Fruit fly (Drosophila melanogaster) whole organism, embryonic: ENCODE data around the gene fkh.

Source experiments
- Bdp1 ChIP-seq: fragments of 200-800 bp; sonication (Bioruptor generic); optimal IDR thresholded peaks from 3 replicates; lab custom pipeline; 2016; ENCODE audit warnings: missing biosample characterization, missing genetic modification characterization
- Blimp-1 ChIP-seq: fragments of 200-800 bp; sonication (Bioruptor generic); optimal IDR thresholded peaks from 3 replicates; lab custom pipeline; 2018; ENCODE audit warnings: missing biosample characterization, missing genetic modification characterization, mild to moderate bottlenecking, moderate library complexity, missing genetic modification reagents
- CG11093 ChIP-seq: fragments of 200-800 bp; sonication (Bioruptor generic); IDR thresholded peaks from 3 replicates; pipeline ENCODE4 v1.3.6; 2022; ENCODE audit warnings: missing biosample characterization, missing genetic modification characterization
- CG11247 ChIP-seq: fragments of 200-800 bp; sonication (Bioruptor generic); IDR thresholded peaks from 2 replicates; pipeline ENCODE4 v1.3.6; 2022; ENCODE audit warnings: missing biosample characterization, missing genetic modification characterization
- CG11560 ChIP-seq: fragments of 200-800 bp; sonication (Bioruptor generic); IDR thresholded peaks from 3 replicates; pipeline ENCODE4 v1.3.6; 2022; ENCODE audit warnings: missing biosample characterization, missing genetic modification characterization
- CG12104 ChIP-seq: fragments of 200-800 bp; sonication (Bioruptor generic); optimal IDR thresholded peaks from 3 replicates; lab custom pipeline; 2016; ENCODE audit warnings: missing biosample characterization, missing genetic modification characterization
- CG12236 ChIP-seq: fragments of 200-800 bp; sonication (Bioruptor generic); optimal IDR thresholded peaks from 2 replicates; lab custom pipeline; 2016; ENCODE audit warnings: missing biosample characterization, missing genetic modification characterization
- CG16779 ChIP-seq: fragments of 200-800 bp; sonication (Bioruptor generic); IDR thresholded peaks from 2 replicates; pipeline ENCODE4 v1.3.6; 2022; ENCODE audit warnings: missing biosample characterization, missing genetic modification characterization
- CG17359 ChIP-seq: fragments of 200-800 bp; sonication (Bioruptor generic); optimal IDR thresholded peaks from 3 replicates; lab custom pipeline; 2018; ENCODE audit warnings: missing biosample characterization, mild to moderate bottlenecking, missing genetic modification characterization, moderate library complexity
- CG18262 ChIP-seq: fragments of 200-800 bp; optimal IDR thresholded peaks from 3 replicates; lab custom pipeline; 2019; ENCODE audit warnings: missing biosample characterization, mild to moderate bottlenecking, missing genetic modification characterization, moderate library complexity
- CG18599 ChIP-seq: fragments of 200-800 bp; sonication (Bioruptor generic); optimal IDR thresholded peaks from 3 replicates; lab custom pipeline; 2017; ENCODE audit warnings: missing biosample characterization, missing genetic modification characterization, mild to moderate bottlenecking, moderate library complexity, missing genetic modification reagents
- CG2202 ChIP-seq: fragments of 200-800 bp; sonication (Bioruptor generic); optimal IDR thresholded peaks from 2 replicates; lab custom pipeline; 2018; ENCODE audit warnings: missing biosample characterization, mild to moderate bottlenecking, missing genetic modification characterization
- CG3065 ChIP-seq: fragments of 200-800 bp; sonication (Bioruptor generic); optimal IDR thresholded peaks from 2 replicates; lab custom pipeline; 2016; ENCODE audit warnings: missing biosample characterization, missing genetic modification characterization
- CG33213 ChIP-seq: fragments of 200-800 bp; sonication (Bioruptor generic); optimal IDR thresholded peaks from 3 replicates; lab custom pipeline; 2016; ENCODE audit warnings: missing biosample characterization, missing genetic modification characterization
- CG4707 ChIP-seq: fragments of 200-800 bp; sonication (Bioruptor generic); optimal IDR thresholded peaks from 2 replicates; lab custom pipeline; 2018; ENCODE audit warnings: missing biosample characterization, mild to moderate bottlenecking, missing genetic modification characterization, moderate library complexity
- CG7556 ChIP-seq: fragments of 200-800 bp; sonication (Bioruptor generic); optimal IDR thresholded peaks from 2 replicates; lab custom pipeline; 2017; ENCODE audit warnings: missing biosample characterization, mild to moderate bottlenecking, missing genetic modification characterization
- CG7987 ChIP-seq: fragments of 200-800 bp; sonication (Bioruptor generic); optimal IDR thresholded peaks from 2 replicates; lab custom pipeline; 2018; ENCODE audit warnings: missing biosample characterization, mild to moderate bottlenecking, missing genetic modification characterization, moderate library complexity
- CG8281 ChIP-seq: fragments of 200-800 bp; sonication (Bioruptor generic); optimal IDR thresholded peaks from 2 replicates; lab custom pipeline; 2018; ENCODE audit warnings: missing biosample characterization, mild to moderate bottlenecking, missing genetic modification characterization, moderate library complexity
- CG8290 ChIP-seq, 3 experiments: fragments of 200-800 bp; sonication (Bioruptor generic); optimal IDR thresholded peaks; 2 replicates each; lab custom pipeline; 2016 to 2019; ENCODE audit warnings: missing biosample characterization in 3 of 3, missing genetic modification characterization in 3 of 3, mild to moderate bottlenecking in 2 of 3, moderate library complexity in 1 of 3
- E2f2 ChIP-seq: fragments of 200-800 bp; sonication (Bioruptor generic); IDR thresholded peaks from 2 replicates; pipeline ENCODE4 v1.3.6; 2022; ENCODE audit warnings: missing biosample characterization, missing genetic modification characterization
- Fer3 ChIP-seq: fragments of 200-800 bp; sonication (Bioruptor generic); optimal IDR thresholded peaks from 2 replicates; lab custom pipeline; 2018; ENCODE audit warnings: missing biosample characterization, mild to moderate bottlenecking, missing genetic modification characterization, moderate library complexity
- HLH3B ChIP-seq: fragments of 200-800 bp; sonication (Bioruptor generic); IDR thresholded peaks from 2 replicates; pipeline ENCODE4 v1.3.6; 2022; ENCODE audit warnings: missing biosample characterization, missing genetic modification characterization
- Hmr ChIP-seq: fragments of 200-800 bp; sonication (Bioruptor generic); optimal IDR thresholded peaks from 3 replicates; lab custom pipeline; 2017; ENCODE audit warnings: mild to moderate bottlenecking, missing biosample characterization, missing genetic modification reagents, missing genetic modification characterization
- Hr51 ChIP-seq, 2 experiments: fragments of 200-800 bp; sonication (Bioruptor generic); optimal IDR thresholded peaks; 2 replicates in 1 of 2; 3 replicates in 1 of 2; lab custom pipeline; 2016 to 2018; ENCODE audit warnings: missing biosample characterization in 2 of 2, missing genetic modification characterization in 2 of 2, mild to moderate bottlenecking in 1 of 2, moderate library complexity in 1 of 2
- Mes4 ChIP-seq: fragments of 200-800 bp; sonication (Bioruptor generic); optimal IDR thresholded peaks from 2 replicates; lab custom pipeline; 2016; ENCODE audit warnings: missing biosample characterization, missing genetic modification characterization
- Myb ChIP-seq: fragments of 200-800 bp; sonication (Bioruptor generic); optimal IDR thresholded peaks from 2 replicates; lab custom pipeline; 2016; ENCODE audit warnings: missing biosample characterization, missing genetic modification characterization
- NK7.1 ChIP-seq: fragments of 200-800 bp; sonication (Bioruptor generic); optimal IDR thresholded peaks from 3 replicates; lab custom pipeline; 2016; ENCODE audit warnings: missing biosample characterization, missing genetic modification characterization
- Sin3A ChIP-seq: fragments of >200 bp; optimal IDR thresholded peaks from 2 replicates; lab custom pipeline; 2018
- Sox102F ChIP-seq: fragments of 200-800 bp; sonication (Bioruptor generic); optimal IDR thresholded peaks from 2 replicates; lab custom pipeline; 2018; ENCODE audit warnings: missing biosample characterization, mild to moderate bottlenecking, missing genetic modification characterization, moderate library complexity
- Spps ChIP-seq: fragments of 200-800 bp; sonication (Bioruptor generic); optimal IDR thresholded peaks from 2 replicates; lab custom pipeline; 2018; ENCODE audit warnings: missing biosample characterization, mild to moderate bottlenecking, missing genetic modification characterization
- Stat92E ChIP-seq, 3 experiments: fragments of >200 bp in 2 of 3; fragments of 200-800 bp in 1 of 3; sonication (Bioruptor generic) in 1 of 3; optimal IDR thresholded peaks; 2 replicates each; lab custom pipeline; 2017 to 2019; ENCODE audit warnings: missing biosample characterization in 3 of 3, missing genetic modification characterization in 3 of 3, mild to moderate bottlenecking in 1 of 3, moderate library complexity in 1 of 3
- Taf1 ChIP-seq: fragments of 200-800 bp; sonication (Bioruptor generic); IDR thresholded peaks from 2 replicates; pipeline ENCODE4 v1.3.6; 2022; ENCODE audit warnings: missing biosample characterization, missing genetic modification characterization
- Vsx1 ChIP-seq: fragments of 200-800 bp; sonication (Bioruptor generic); optimal IDR thresholded peaks from 2 replicates; lab custom pipeline; 2017; ENCODE audit warnings: missing biosample characterization, mild to moderate bottlenecking, missing genetic modification characterization, missing genetic modification reagents
- Xrp1 ChIP-seq: fragments of 200-800 bp; sonication (Bioruptor generic); IDR thresholded peaks from 2 replicates; pipeline ENCODE4 v1.3.6; 2022; ENCODE audit warnings: missing biosample characterization, missing genetic modification characterization
- crc ChIP-seq: fragments of 200-800 bp; sonication (Bioruptor generic); optimal IDR thresholded peaks from 2 replicates; lab custom pipeline; 2016; ENCODE audit warnings: missing biosample characterization, missing genetic modification characterization
- dmrt11E ChIP-seq: fragments of 200-800 bp; sonication (Bioruptor generic); optimal IDR thresholded peaks from 3 replicates; lab custom pipeline; 2018; ENCODE audit warnings: missing biosample characterization, mild to moderate bottlenecking, missing genetic modification characterization, moderate library complexity
- dpn ChIP-seq, 2 experiments: fragments of 200-800 bp; sonication (Bioruptor generic); optimal IDR thresholded peaks; 3 replicates each; lab custom pipeline; 2016; ENCODE audit warnings: missing biosample characterization in 2 of 2, missing genetic modification characterization in 2 of 2
- emc ChIP-seq: fragments of 200-800 bp; sonication (Bioruptor generic); optimal IDR thresholded peaks from 2 replicates; lab custom pipeline; 2016; ENCODE audit warnings: missing biosample characterization, missing genetic modification characterization
- ems ChIP-seq: fragments of 200-800 bp; sonication (Bioruptor generic); optimal IDR thresholded peaks from 3 replicates; lab custom pipeline; 2016; ENCODE audit warnings: missing biosample characterization, missing genetic modification characterization
- gem ChIP-seq: fragments of 200-800 bp; sonication (Bioruptor generic); optimal IDR thresholded peaks from 2 replicates; lab custom pipeline; 2019; ENCODE audit warnings: missing biosample characterization, mild to moderate bottlenecking, missing genetic modification characterization, moderate library complexity
- gfzf ChIP-seq: fragments of 200-800 bp; sonication (Bioruptor generic); optimal IDR thresholded peaks from 2 replicates; lab custom pipeline; 2016; ENCODE audit warnings: missing biosample characterization, mild to moderate bottlenecking, missing genetic modification characterization, moderate library complexity
- ham ChIP-seq: fragments of 200-800 bp; sonication (Bioruptor generic); IDR thresholded peaks from 2 replicates; pipeline ENCODE4 v1.3.6; 2022; ENCODE audit warnings: missing biosample characterization, missing genetic modification characterization
- hbn ChIP-seq: fragments of 200-800 bp; sonication (Bioruptor generic); IDR thresholded peaks from 2 replicates; pipeline ENCODE4 v1.3.6; 2022; ENCODE audit warnings: missing biosample characterization, missing genetic modification characterization; ENCODE audit not compliant: partially characterized antibody
- ken ChIP-seq: fragments of 200-800 bp; sonication (Bioruptor generic); IDR thresholded peaks from 3 replicates; pipeline ENCODE4 v1.3.6; 2022; ENCODE audit warnings: missing biosample characterization, missing genetic modification characterization
- lab ChIP-seq: fragments of 200-800 bp; sonication (Bioruptor generic); optimal IDR thresholded peaks from 3 replicates; lab custom pipeline; 2017; ENCODE audit warnings: missing biosample characterization, missing genetic modification characterization, mild to moderate bottlenecking, moderate library complexity, missing genetic modification reagents
- onecut ChIP-seq: fragments of 200-800 bp; sonication (Bioruptor generic); IDR thresholded peaks from 2 replicates; pipeline ENCODE4 v1.3.6; 2022; ENCODE audit warnings: missing biosample characterization, missing genetic modification characterization
- org-1 ChIP-seq: fragments of 200-800 bp; sonication (Bioruptor generic); optimal IDR thresholded peaks from 2 replicates; lab custom pipeline; 2017; ENCODE audit warnings: missing biosample characterization, missing genetic modification characterization
- repo ChIP-seq: fragments of 200-800 bp; sonication (Bioruptor generic); optimal IDR thresholded peaks from 2 replicates; lab custom pipeline; 2016; ENCODE audit warnings: missing biosample characterization, missing genetic modification characterization
- so ChIP-seq: fragments of 200-800 bp; sonication (Bioruptor generic); IDR thresholded peaks from 3 replicates; pipeline ENCODE4 v1.3.6; 2022; ENCODE audit warnings: missing biosample characterization, missing genetic modification characterization
- wek ChIP-seq: fragments of 200-800 bp; sonication (Bioruptor generic); optimal IDR thresholded peaks from 3 replicates; lab custom pipeline; 2018; ENCODE audit warnings: missing biosample characterization, mild to moderate bottlenecking, missing genetic modification characterization, moderate library complexity

Gene fkh

DNA sequence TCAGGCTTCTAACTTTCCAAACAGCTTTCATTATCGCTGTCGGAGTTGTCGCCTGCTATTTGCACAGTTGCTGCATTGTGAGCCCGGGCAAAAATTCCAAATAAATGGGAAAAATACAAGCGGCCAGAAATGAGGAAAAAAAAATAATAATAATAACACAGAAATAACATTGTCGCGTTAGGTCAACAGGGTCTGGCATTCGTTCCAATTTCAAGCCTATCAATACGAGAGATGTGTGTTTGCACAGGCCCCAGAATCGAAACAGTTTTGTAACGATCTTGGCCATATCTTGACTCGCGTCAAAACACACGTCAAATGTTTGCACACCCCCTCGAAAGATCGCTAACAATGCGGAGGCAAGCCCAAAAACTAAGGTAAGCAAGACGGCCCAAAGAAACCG lies 28.7 kb downstream of the fkh start (continued):
- TF ChIP-seq CG18262 (tag; lab: Kevin White, UChicago) (no peak), ham (no peak), E2f2 (GFP tag; lab: Robert Waterston, UW) (peak; percentile 30; the same call in 1 of the 2 replicates), CG8281 (tag; lab: Kevin White, UChicago) (peak; percentile 35), HLH3B (GFP tag; lab: Robert Waterston, UW) (peak; percentile 14; the same call in 1 of the 2 replicates), gfzf (GFP tag; lab: Kevin White, UChicago) (no peak), CG2202 (tag; lab: Kevin White, UChicago) (peak; percentile 19), Vsx1 (GFP tag; lab: Kevin White, UChicago) (peak; percentile 61), Myb (GFP tag; lab: Kevin White, UChicago) (no peak), Bdp1 (GFP tag; lab: Kevin White, UChicago) (no peak), org-1 (GFP tag; lab: Kevin White, UChicago) (peak; percentile 28), CG7556 (GFP tag; lab: Kevin White, UChicago) (peak; percentile 50), Mes4 (no peak), CG12236 (no peak), CG4707 (no peak), onecut (GFP tag; lab: Robert Waterston, UW) (no peak; the same call in 1 of the 2 replicates), dpn (GFP tag; optimal IDR thresholded peaks at IDR 0.05; lab: Kevin White, UChicago) (no peak), CG16779 (GFP tag; lab: Robert Waterston, UW) (no peak), gem (tag; lab: Kevin White, UChicago) (peak; percentile 35), hbn (GFP tag; lab: Robert Waterston, UW) (no peak), CG18599 (peak; percentile 71), dmrt11E (tag; lab: Kevin White, UChicago) (no peak), CG17359 (tag; lab: Kevin White, UChicago) (peak; percentile 39), ken (0 out of 3 replicates have a peak, but pooled peaks have one; percentile 34), Hr51 (GFP tag; optimal IDR thresholded peaks at IDR 0.05; lab: Kevin White, UChicago) (peak in 1 of 2 experiments; percentile 4), wek (GFP tag; lab: Kevin White, UChicago) (peak; percentile 19), crc (GFP tag; lab: Kevin White, UChicago) (no peak), repo (no peak), Taf1 (GFP tag; lab: Robert Waterston, UW) (no peak), Hmr (peak; percentile 75), Stat92E (GFP tag; optimal IDR thresholded peaks at IDR 0.05; lab: Kevin White, UChicago) (no peak), NK7.1 (GFP tag; lab: Kevin White, UChicago) (no peak), CG11093 (GFP tag; lab: Robert Waterston, UW) (peak; percentile 42; the same call in 1 of the 3 replicates), Fer3 (tag; lab: Kevin White, UChicago) (peak; percentile 43), CG12104 (no peak), Xrp1 (peak; percentile 66), Spps (tag; lab: Kevin White, UChicago) (no peak), Sin3A (lab: Kevin White, UChicago) (no peak), CG7987 (GFP tag; lab: Kevin White, UChicago) (peak; percentile 21), ems (GFP tag; lab: Kevin White, UChicago) (no peak), Blimp-1 (GFP tag; lab: Kevin White, UChicago) (peak; percentile 38), CG11560 (tag; lab: Robert Waterston, UW) (no peak), CG33213 (peak; percentile 24), CG11247 (GFP tag; lab: Robert Waterston, UW) (peak; percentile 32; the same call in 1 of the 2 replicates), Sox102F (GFP tag; lab: Kevin White, UChicago) (peak; percentile 22), so (peak; percentile 61; the same call in 1 of the 3 replicates), emc (no peak), CG8290 (GFP tag; optimal IDR thresholded peaks at IDR 0.05; lab: Kevin White, UChicago) (no peak), CG8290 (tag; optimal IDR thresholded peaks at IDR 0.05; lab: Kevin White, UChicago) (peak in 1 of 2 experiments; percentile 43), lab (GFP tag; lab: Kevin White, UChicago) (peak; percentile 77), CG3065 (GFP tag; lab: Kevin White, UChicago) (no peak)
